Worm (Caenorhabditis elegans) whole organism, midembryonic: ENCODE results near the gene T24H10.5.
A peak's percentile ranks its signal among the peaks of the same experiment; 100 is the strongest.

ENCODE experiments used
- T22C8.4 ChIP-seq: fragments of 200-800 bp; sonication (Bioruptor generic); IDR thresholded peaks from 2 replicates; pipeline ENCODE4 v1.3.6; 2022; ENCODE audit warnings: missing genetic modification characterization, missing compliant biosample characterization
- cog-1 ChIP-seq: sonication (generic microtip); optimal IDR thresholded peaks from 2 replicates; lab custom pipeline; 2016; ENCODE audit warnings: missing genetic modification characterization, missing compliant biosample characterization
- flt-1 ChIP-seq: fragments of 200-800 bp; sonication (Bioruptor generic); IDR thresholded peaks from 2 replicates; pipeline ENCODE4 v1.3.6; 2022; ENCODE audit warnings: missing genetic modification characterization, missing compliant biosample characterization
- klf-2 ChIP-seq: fragments of 200-800 bp; sonication (Bioruptor generic); conservative IDR thresholded peaks from 2 replicates; pipeline ENCODE4 v1.3.6; 2022; ENCODE audit warnings: missing genetic modification reagents, missing genetic modification characterization, missing compliant biosample characterization
- med-1 ChIP-seq: sonication (generic microtip); optimal IDR thresholded peaks from 2 replicates; lab custom pipeline; 2017; ENCODE audit warnings: missing genetic modification characterization, mild to moderate bottlenecking, missing compliant biosample characterization, antibody characterized with exemption, missing genetic modification reagents; ENCODE audit not compliant: insufficient read depth
- ref-1 ChIP-seq: fragments of 200-800 bp; sonication (Bioruptor generic); conservative IDR thresholded peaks from 2 replicates; pipeline ENCODE4 v1.3.6; 2022; ENCODE audit warnings: missing genetic modification reagents, missing genetic modification characterization, missing compliant biosample characterization
- tab-1 ChIP-seq: fragments of 200-800 bp; sonication (Bioruptor generic); IDR thresholded peaks from 2 replicates; pipeline ENCODE4 v1.3.6; 2022; ENCODE audit warnings: missing genetic modification characterization, missing compliant biosample characterization
- ztf-23 ChIP-seq: fragments of 200-800 bp; sonication (Bioruptor generic); IDR thresholded peaks from 2 replicates; pipeline ENCODE4 v1.3.6; 2022; ENCODE audit warnings: missing genetic modification reagents, missing genetic modification characterization, missing compliant biosample characterization
- ztf-29 ChIP-seq: fragments of 200-800 bp; sonication (Bioruptor generic); IDR thresholded peaks from 2 replicates; pipeline ENCODE4 v1.3.6; 2022; ENCODE audit warnings: missing genetic modification reagents, missing genetic modification characterization, missing compliant biosample characterization

T24H10.5 gene

ce11 chrII:9108443-9108842, 7.5 kb downstream of the T24H10.5 start, which contains the start of gene dnj-23:
TSS of gene dnj-23 (minus strand) at chrII:9108600.
- no peak for TF ChIP-seq T22C8.4 (GFP tag; lab: Robert Waterston, UW)
- TF ChIP-seq ref-1 (GFP tag; lab: Robert Waterston, UW) = no peak
- TF ChIP-seq tab-1 (GFP tag; lab: Robert Waterston, UW) = no peak
- TF ChIP-seq ztf-23 (GFP tag; lab: Robert Waterston, UW) = no peak
- TF ChIP-seq flt-1 (GFP tag; lab: Robert Waterston, UW) = no peak
- no peak for TF ChIP-seq cog-1
- no peak for TF ChIP-seq ztf-29 (GFP tag; lab: Robert Waterston, UW)
- no peak for TF ChIP-seq med-1 (GFP tag; lab: Kevin White, UChicago)
- no peak for TF ChIP-seq klf-2 (GFP tag; lab: Robert Waterston, UW)

DNA sequence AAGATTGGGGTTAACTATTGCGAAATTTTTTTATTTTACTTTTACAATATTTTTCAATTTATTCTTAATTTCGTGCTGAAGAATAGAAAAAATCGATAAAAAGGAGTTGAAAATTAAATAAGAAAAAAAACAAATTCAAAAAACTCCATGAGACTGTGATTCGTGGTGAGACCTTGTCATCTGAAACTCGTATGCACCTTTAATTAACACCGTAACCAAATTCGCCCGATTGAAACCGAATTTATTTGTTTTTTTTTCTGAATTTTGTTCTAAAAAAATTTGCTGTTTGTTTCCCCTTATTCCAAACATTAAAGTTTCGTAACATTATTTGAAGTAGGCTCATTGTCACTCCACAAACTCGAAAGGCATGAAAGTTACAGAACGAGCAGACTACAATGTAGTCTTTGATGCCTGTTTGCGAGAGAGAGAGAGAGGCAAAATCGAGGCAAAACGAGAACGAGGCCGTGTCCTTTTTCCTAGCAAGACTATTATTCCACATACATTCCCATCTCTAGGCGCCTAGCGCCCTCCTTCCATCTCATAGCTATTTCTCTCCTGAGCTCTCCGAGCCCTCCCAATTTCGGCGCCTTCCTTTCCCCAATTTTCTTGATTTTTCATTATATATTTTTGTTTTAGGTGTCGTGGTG, 8.1 kb downstream of the T24H10.5 start, which contains the start of gene T24H10.4:
T24H10.4 (plus strand) TSS at position 630 of the 647 bp plus-strand sequence.
- TF ChIP-seq tab-1 (GFP tag; lab: Robert Waterston, UW) = no peak
- TF ChIP-seq flt-1 (GFP tag; lab: Robert Waterston, UW) = no peak
- no peak for TF ChIP-seq ztf-23 (GFP tag; lab: Robert Waterston, UW)
- no peak for TF ChIP-seq T22C8.4 (GFP tag; lab: Robert Waterston, UW)
- TF ChIP-seq klf-2 (GFP tag; lab: Robert Waterston, UW) = no peak
- no peak for TF ChIP-seq cog-1
- no peak for TF ChIP-seq med-1 (GFP tag; lab: Kevin White, UChicago)
- TF ChIP-seq ref-1 (GFP tag; lab: Robert Waterston, UW) = no peak
- TF ChIP-seq ztf-29 (GFP tag; lab: Robert Waterston, UW) = no peak

- no peak for TF ChIP-seq klf-2 (GFP tag; lab: Robert Waterston, UW)
- TF ChIP-seq tab-1 (GFP tag; lab: Robert Waterston, UW) = no peak
- TF ChIP-seq ref-1 (GFP tag; lab: Robert Waterston, UW) = no peak
- TF ChIP-seq flt-1 (GFP tag; lab: Robert Waterston, UW) = no peak
- TF ChIP-seq T22C8.4 (GFP tag; lab: Robert Waterston, UW) = no peak
- TF ChIP-seq ztf-23 (GFP tag; lab: Robert Waterston, UW) = no peak
- no peak for TF ChIP-seq ztf-29 (GFP tag; lab: Robert Waterston, UW)
- TF ChIP-seq cog-1 = no peak
- TF ChIP-seq med-1 (GFP tag; lab: Kevin White, UChicago) = no peak
These were observed 10.6 kb downstream of the T24H10.5 start for ce11 chrII:9111471-9112016.

- TF ChIP-seq ref-1 (GFP tag; lab: Robert Waterston, UW) (no peak), T22C8.4 (GFP tag; lab: Robert Waterston, UW) (no peak), cog-1 (peak; percentile 54), klf-2 (GFP tag; lab: Robert Waterston, UW) (no peak)
These were observed 12.0 kb downstream of the T24H10.5 start, which contains the start of gene jun-1 for ce11 chrII:9112851-9113250. TSS of gene jun-1 (plus strand) at chrII:9113157.

DNA sequence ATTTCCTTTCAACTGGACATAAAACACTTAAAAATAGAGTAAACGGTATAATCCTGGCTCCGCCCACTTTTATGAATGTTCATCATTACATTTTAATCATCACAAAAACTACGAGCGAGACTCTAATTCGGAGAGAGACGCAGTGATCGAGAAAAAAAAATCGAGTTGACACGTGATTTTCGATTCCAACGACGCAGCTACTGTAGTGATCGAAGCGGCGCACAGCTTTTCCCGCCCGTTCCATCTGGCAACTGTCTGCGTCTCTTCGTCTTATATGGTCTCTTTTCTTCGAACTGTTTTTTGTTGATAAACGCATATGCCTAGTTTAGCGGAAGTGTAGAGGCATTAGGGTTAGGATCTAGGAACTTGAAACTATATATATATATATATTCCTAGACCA, 12.9 kb downstream of the T24H10.5 start:
- no peak for TF ChIP-seq tab-1 (GFP tag; lab: Robert Waterston, UW)
- no peak for TF ChIP-seq klf-2 (GFP tag; lab: Robert Waterston, UW)
- TF ChIP-seq ref-1 (GFP tag; lab: Robert Waterston, UW) = no peak
- TF ChIP-seq T22C8.4 (GFP tag; lab: Robert Waterston, UW) = no peak
- TF ChIP-seq ztf-29 (GFP tag; lab: Robert Waterston, UW) = no peak
- no peak for TF ChIP-seq med-1 (GFP tag; lab: Kevin White, UChicago)
- no peak for TF ChIP-seq flt-1 (GFP tag; lab: Robert Waterston, UW)
- TF ChIP-seq cog-1 = no peak
- no peak for TF ChIP-seq ztf-23 (GFP tag; lab: Robert Waterston, UW)

DNA sequence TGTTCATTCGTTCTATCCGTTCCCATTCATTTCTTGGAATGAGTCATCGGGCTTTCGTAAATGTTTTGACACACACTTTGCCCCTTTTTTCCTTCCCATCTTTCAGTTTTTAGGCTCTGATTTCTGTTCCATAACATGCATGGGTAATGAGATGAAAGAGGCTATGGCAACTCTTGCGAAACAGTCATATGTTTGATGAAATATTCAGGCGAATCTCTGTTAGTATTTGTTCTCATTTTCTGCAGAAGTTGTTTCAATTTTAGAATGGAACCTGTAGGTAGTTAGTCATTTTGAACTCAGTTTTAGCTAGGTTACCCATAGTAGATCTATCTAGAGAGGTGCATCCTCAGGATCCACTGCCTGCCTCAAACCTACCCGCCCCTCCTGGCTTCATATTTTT, 14.1 kb downstream of the T24H10.5 start:
- TF ChIP-seq klf-2 (GFP tag; lab: Robert Waterston, UW) = no peak
- TF ChIP-seq cog-1 = no peak
- no peak for TF ChIP-seq T22C8.4 (GFP tag; lab: Robert Waterston, UW)
- no peak for TF ChIP-seq ref-1 (GFP tag; lab: Robert Waterston, UW)
- no peak for TF ChIP-seq tab-1 (GFP tag; lab: Robert Waterston, UW)
- no peak for TF ChIP-seq med-1 (GFP tag; lab: Kevin White, UChicago)
- TF ChIP-seq ztf-29 (GFP tag; lab: Robert Waterston, UW) = no peak
- no peak for TF ChIP-seq ztf-23 (GFP tag; lab: Robert Waterston, UW)
- no peak for TF ChIP-seq flt-1 (GFP tag; lab: Robert Waterston, UW)

- no peak for TF ChIP-seq flt-1 (GFP tag; lab: Robert Waterston, UW)
- TF ChIP-seq klf-2 (GFP tag; lab: Robert Waterston, UW) = no peak
- TF ChIP-seq ztf-29 (GFP tag; lab: Robert Waterston, UW) = no peak
- no peak for TF ChIP-seq ref-1 (GFP tag; lab: Robert Waterston, UW)
- no peak for TF ChIP-seq med-1 (GFP tag; lab: Kevin White, UChicago)
- TF ChIP-seq ztf-23 (GFP tag; lab: Robert Waterston, UW) = no peak
- no peak for TF ChIP-seq cog-1
- no peak for TF ChIP-seq T22C8.4 (GFP tag; lab: Robert Waterston, UW)
- TF ChIP-seq tab-1 (GFP tag; lab: Robert Waterston, UW) = no peak
These were observed 14.7 kb downstream of the T24H10.5 start for ce11 chrII:9115644-9116043.

ce11 chrII:9116404-9116803, 15.5 kb downstream of the T24H10.5 start:
- no peak for TF ChIP-seq cog-1
- TF ChIP-seq klf-2 (GFP tag; lab: Robert Waterston, UW) = no peak
- no peak for TF ChIP-seq tab-1 (GFP tag; lab: Robert Waterston, UW)
- TF ChIP-seq ref-1 (GFP tag; lab: Robert Waterston, UW) = no peak
- TF ChIP-seq ztf-23 (GFP tag; lab: Robert Waterston, UW) = no peak
- TF ChIP-seq med-1 (GFP tag; lab: Kevin White, UChicago) = no peak
- no peak for TF ChIP-seq ztf-29 (GFP tag; lab: Robert Waterston, UW)
- TF ChIP-seq T22C8.4 (GFP tag; lab: Robert Waterston, UW) = no peak
- TF ChIP-seq flt-1 (GFP tag; lab: Robert Waterston, UW) = no peak
